Worm (Caenorhabditis elegans) whole organism, L2 larva: ENCODE measurements around the gene Y54F10BM.13.
A peak's percentile ranks its signal among the peaks of the same experiment; 100 is the strongest.

ENCODE experiments used
- C34F6.9 ChIP-seq: fragments of 150-350 bp; optimal IDR thresholded peaks from 2 replicates; lab custom pipeline; 2014; ENCODE audit warnings: missing biosample characterization, missing genetic modification characterization
- F13H6.1 ChIP-seq: sonication (generic microtip); optimal IDR thresholded peaks from 2 replicates; lab custom pipeline; 2016; ENCODE audit warnings: missing genetic modification characterization, missing compliant biosample characterization
- R02D3.7 ChIP-seq: fragments of 150-350 bp; optimal IDR thresholded peaks from 2 replicates; lab custom pipeline; 2014; ENCODE audit warnings: missing biosample characterization, missing genetic modification characterization
- Y55F3AM.14 ChIP-seq: fragments of 200-800 bp; sonication (Bioruptor generic); optimal IDR thresholded peaks from 2 replicates; lab custom pipeline; 2018; ENCODE audit warnings: mild to moderate bottlenecking, missing genetic modification characterization, missing compliant biosample characterization
- ZK546.5 ChIP-seq: sonication (generic microtip); optimal IDR thresholded peaks from 2 replicates; lab custom pipeline; 2017; ENCODE audit warnings: missing biosample characterization, missing genetic modification characterization
- aly-2 ChIP-seq: fragments of 150-350 bp; optimal IDR thresholded peaks from 2 replicates; lab custom pipeline; 2014; ENCODE audit warnings: missing biosample characterization, missing genetic modification characterization
- ama-1 ChIP-seq: fragments of 150-350 bp; optimal IDR thresholded peaks from 2 replicates; lab custom pipeline; 2018; ENCODE audit warnings: inconsistent platforms
- blmp-1 ChIP-seq: sonication (generic microtip); optimal IDR thresholded peaks from 2 replicates; lab custom pipeline; 2017; ENCODE audit warnings: missing genetic modification characterization, mild to moderate bottlenecking, missing compliant biosample characterization, antibody characterized with exemption, moderate library complexity; ENCODE audit not compliant: insufficient read depth
- ceh-82 ChIP-seq: fragments of 150-350 bp; optimal IDR thresholded peaks from 2 replicates; lab custom pipeline; 2014; ENCODE audit warnings: missing biosample characterization, missing genetic modification characterization
- dmd-4 ChIP-seq: sonication (generic microtip); optimal IDR thresholded peaks from 2 replicates; lab custom pipeline; 2017; ENCODE audit warnings: missing biosample characterization, missing genetic modification characterization
- egl-27 ChIP-seq: sonication (generic microtip); optimal IDR thresholded peaks from 3 replicates; lab custom pipeline; 2017; ENCODE audit warnings: missing biosample characterization, missing genetic modification reagents, missing genetic modification characterization
- elt-1 ChIP-seq: fragments of 150-350 bp; optimal IDR thresholded peaks from 2 replicates; lab custom pipeline; 2014; ENCODE audit warnings: missing biosample characterization, missing genetic modification characterization
- elt-3 ChIP-seq: sonication (generic microtip); optimal IDR thresholded peaks from 2 replicates; lab custom pipeline; 2017; ENCODE audit warnings: missing biosample characterization, missing genetic modification characterization
- fos-1 ChIP-seq: fragments of 150-350 bp; optimal IDR thresholded peaks from 2 replicates; lab custom pipeline; 2014; ENCODE audit warnings: missing biosample characterization, missing genetic modification characterization
- gmeb-1 ChIP-seq: fragments of 150-350 bp; optimal IDR thresholded peaks from 2 replicates; lab custom pipeline; 2014; ENCODE audit warnings: missing biosample characterization, missing genetic modification characterization
- lin-13 ChIP-seq: fragments of 150-350 bp; optimal IDR thresholded peaks from 2 replicates; lab custom pipeline; 2014; ENCODE audit warnings: missing biosample characterization, missing genetic modification reagents, missing genetic modification characterization
- lin-39 ChIP-seq: fragments of 150-350 bp; optimal IDR thresholded peaks from 2 replicates; lab custom pipeline; 2014; ENCODE audit warnings: missing biosample characterization, missing genetic modification reagents, missing genetic modification characterization
- lsy-2 ChIP-seq, 2 experiments: fragments of 150-350 bp in 1 of 2; sonication (generic microtip) in 1 of 2; optimal IDR thresholded peaks; 2 replicates each; lab custom pipeline; 2014 to 2017; ENCODE audit warnings: missing biosample characterization in 2 of 2, missing genetic modification characterization in 2 of 2
- mab-5 ChIP-seq: fragments of 150-350 bp; optimal IDR thresholded peaks from 2 replicates; lab custom pipeline; 2014; ENCODE audit warnings: missing biosample characterization, missing genetic modification characterization
- mbf-1 ChIP-seq: sonication (generic microtip); optimal IDR thresholded peaks from 2 replicates; lab custom pipeline; 2017; ENCODE audit warnings: missing biosample characterization, missing genetic modification characterization
- mdl-1 ChIP-seq, 2 experiments: fragments of 150-350 bp in 1 of 2; sonication (generic microtip) in 1 of 2; optimal IDR thresholded peaks; 2 replicates each; lab custom pipeline; 2017; ENCODE audit warnings: missing biosample characterization in 2 of 2, missing genetic modification characterization in 2 of 2
- nhr-11 ChIP-seq: fragments of 150-350 bp; optimal IDR thresholded peaks from 2 replicates; lab custom pipeline; 2014; ENCODE audit warnings: missing biosample characterization, missing genetic modification characterization
- nhr-12 ChIP-seq: fragments of 150-350 bp; optimal IDR thresholded peaks from 2 replicates; lab custom pipeline; 2014; ENCODE audit warnings: missing biosample characterization, missing genetic modification characterization
- nhr-129 ChIP-seq: fragments of 150-350 bp; optimal IDR thresholded peaks from 2 replicates; lab custom pipeline; 2014; ENCODE audit warnings: missing biosample characterization, missing genetic modification characterization
- nhr-21 ChIP-seq: fragments of 150-350 bp; optimal IDR thresholded peaks from 2 replicates; lab custom pipeline; 2014; ENCODE audit warnings: missing biosample characterization, missing genetic modification characterization
- nhr-23 ChIP-seq: fragments of 150-350 bp; optimal IDR thresholded peaks from 2 replicates; lab custom pipeline; 2014; ENCODE audit warnings: missing biosample characterization, missing genetic modification reagents, missing genetic modification characterization
- nhr-237 ChIP-seq: fragments of 150-350 bp; optimal IDR thresholded peaks from 2 replicates; lab custom pipeline; 2014; ENCODE audit warnings: missing biosample characterization, missing genetic modification characterization
- nhr-25 ChIP-seq: fragments of 150-350 bp; sonication (generic microtip); optimal IDR thresholded peaks from 3 replicates; lab custom pipeline; 2014; ENCODE audit warnings: missing biosample characterization, missing genetic modification characterization
- nhr-6 ChIP-seq: fragments of 150-350 bp; optimal IDR thresholded peaks from 2 replicates; lab custom pipeline; 2014; ENCODE audit warnings: missing biosample characterization, missing genetic modification characterization
- nhr-77 ChIP-seq: fragments of 150-350 bp; optimal IDR thresholded peaks from 2 replicates; lab custom pipeline; 2014; ENCODE audit warnings: missing biosample characterization, missing genetic modification characterization
- peb-1 ChIP-seq: fragments of 150-350 bp; optimal IDR thresholded peaks from 2 replicates; lab custom pipeline; 2014; ENCODE audit warnings: missing biosample characterization, missing genetic modification characterization
- sem-4 ChIP-seq: fragments of 150-350 bp; optimal IDR thresholded peaks from 2 replicates; lab custom pipeline; 2014; ENCODE audit warnings: missing biosample characterization, missing genetic modification reagents, missing genetic modification characterization
- skn-1 ChIP-seq: sonication (generic microtip); optimal IDR thresholded peaks from 2 replicates; lab custom pipeline; 2017; ENCODE audit warnings: missing biosample characterization, missing genetic modification characterization
- sma-3 ChIP-seq: sonication (generic microtip); optimal IDR thresholded peaks from 2 replicates; lab custom pipeline; 2016; ENCODE audit warnings: missing genetic modification reagents, missing genetic modification characterization, missing compliant biosample characterization
- snpc-4 ChIP-seq: fragments of 150-350 bp; optimal IDR thresholded peaks from 2 replicates; lab custom pipeline; 2014; ENCODE audit warnings: missing biosample characterization, missing genetic modification characterization
- unc-39 ChIP-seq: fragments of 150-350 bp; optimal IDR thresholded peaks from 2 replicates; lab custom pipeline; 2014; ENCODE audit warnings: missing biosample characterization, missing genetic modification characterization
- unc-55 ChIP-seq: fragments of 150-350 bp; sonication (generic microtip); optimal IDR thresholded peaks from 3 replicates; lab custom pipeline; 2014; ENCODE audit warnings: missing biosample characterization, missing genetic modification reagents, missing genetic modification characterization
- unc-62 ChIP-seq: fragments of 150-350 bp; optimal IDR thresholded peaks from 2 replicates; lab custom pipeline; 2014; ENCODE audit warnings: missing biosample characterization, missing genetic modification reagents, missing genetic modification characterization
- zag-1 ChIP-seq: fragments of 150-350 bp; optimal IDR thresholded peaks from 2 replicates; lab custom pipeline; 2014; ENCODE audit warnings: missing biosample characterization, missing genetic modification characterization
- ztf-1 ChIP-seq: fragments of 200-800 bp; sonication (Bioruptor generic); conservative IDR thresholded peaks from 2 replicates; pipeline ENCODE4 v1.3.6; 2022; ENCODE audit warnings: missing genetic modification characterization, missing compliant biosample characterization
- ztf-11 ChIP-seq: sonication (generic microtip); optimal IDR thresholded peaks from 2 replicates; lab custom pipeline; 2017; ENCODE audit warnings: missing biosample characterization, missing genetic modification characterization
- ztf-4 ChIP-seq: fragments of 150-350 bp; optimal IDR thresholded peaks from 2 replicates; lab custom pipeline; 2014; ENCODE audit warnings: missing biosample characterization, missing genetic modification characterization

The Y54F10BM.13 gene

DNA sequence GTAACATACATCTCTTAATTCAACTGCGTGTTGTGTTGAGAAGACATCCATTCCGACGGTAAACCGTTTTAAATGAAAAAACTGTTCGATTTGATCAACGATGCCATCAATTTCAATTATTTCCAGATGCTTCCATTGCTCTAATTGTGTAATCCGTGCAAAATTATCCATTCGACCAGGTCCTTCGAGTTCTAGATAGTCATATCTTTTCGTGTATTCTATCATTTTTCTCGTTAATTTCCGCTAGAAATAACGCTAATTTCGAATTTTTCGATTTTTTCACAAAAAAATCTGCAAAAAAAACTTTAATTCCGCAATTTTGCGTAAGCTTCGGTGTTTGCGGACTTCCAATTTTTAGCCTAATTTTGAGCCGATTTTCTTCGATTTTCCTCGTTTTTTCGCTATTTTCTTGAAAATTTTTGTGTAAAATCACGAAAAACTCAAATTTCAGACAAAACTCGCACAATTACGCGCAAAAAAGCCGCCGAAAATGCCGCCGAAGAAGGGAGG lies 16.8 kb downstream of the Y54F10BM.13 start, which contains the start of the genes fbxa-66 and iffb-1:
fbxa-66 (minus strand) TSS at position 51 of the 510 bp plus-strand sequence.
iffb-1 (plus strand) TSS at position 452 of the 510 bp plus-strand sequence.
- TF ChIP-seq nhr-23 (tag; lab: Kevin White, UChicago) (no peak), lin-13 (GFP tag; lab: Kevin White, UChicago) (peak; percentile 5), nhr-25 (tag; lab: Kevin White, UChicago) (no peak), unc-62 (no peak), ama-1 (lab: Kevin White, UChicago) (no peak), F13H6.1 (tag; lab: Kevin White, UChicago) (no peak), blmp-1 (tag; lab: Kevin White, UChicago) (no peak), ZK546.5 (tag; lab: Kevin White, UChicago) (no peak), nhr-21 (tag; lab: Kevin White, UChicago) (no peak), unc-55 (GFP tag; lab: Kevin White, UChicago) (peak; percentile 47), nhr-77 (no peak), gmeb-1 (tag; lab: Kevin White, UChicago) (peak; percentile 23), R02D3.7 (tag; lab: Kevin White, UChicago) (no peak), mdl-1 (tag; optimal IDR thresholded peaks at IDR 0.05; lab: Kevin White, UChicago) (no peak), skn-1 (tag; lab: Kevin White, UChicago) (no peak), aly-2 (tag; lab: Kevin White, UChicago) (no peak), ztf-4 (tag; lab: Kevin White, UChicago) (no peak), nhr-129 (no peak), mbf-1 (no peak), mab-5 (tag; lab: Kevin White, UChicago) (no peak), nhr-12 (tag; lab: Kevin White, UChicago) (no peak), fos-1 (tag; lab: Kevin White, UChicago) (no peak), zag-1 (no peak), elt-3 (no peak), snpc-4 (tag; lab: Kevin White, UChicago) (no peak), dmd-4 (tag; lab: Kevin White, UChicago) (no peak), unc-39 (no peak), egl-27 (no peak), nhr-237 (tag; lab: Kevin White, UChicago) (no peak), lin-39 (tag; lab: Kevin White, UChicago) (no peak), sma-3 (GFP tag; lab: Kevin White, UChicago) (no peak), sem-4 (tag; lab: Kevin White, UChicago) (no peak), nhr-11 (tag; lab: Kevin White, UChicago) (no peak), C34F6.9 (tag; lab: Kevin White, UChicago) (peak; percentile 25), lsy-2 (tag; optimal IDR thresholded peaks at IDR 0.05; lab: Kevin White, UChicago) (peak; percentile 18 to 46), nhr-6 (no peak), Y55F3AM.14 (GFP tag; lab: Kevin White, UChicago) (no peak)

DNA sequence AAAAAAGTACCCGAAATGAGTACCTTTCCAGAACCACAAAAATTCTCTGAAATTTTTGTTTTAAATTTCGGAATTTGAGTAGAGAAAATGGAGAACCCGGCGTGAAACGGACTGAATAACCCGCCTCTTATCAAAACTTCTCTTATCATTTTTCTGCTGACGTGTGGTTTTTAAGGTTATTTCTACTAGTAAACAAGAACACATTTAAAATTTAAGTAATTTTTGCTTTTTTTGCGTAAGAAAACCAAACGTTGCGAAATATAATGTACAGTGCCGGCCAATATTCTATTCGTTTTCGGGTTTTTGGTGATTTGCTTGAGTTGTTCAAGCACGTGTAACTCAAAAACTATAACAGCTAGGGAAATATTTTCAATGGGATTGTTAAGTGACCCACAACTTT lies 19.9 kb downstream of the Y54F10BM.13 start:
- no peak for TF ChIP-seq sem-4 (tag; lab: Kevin White, UChicago)
- no peak for TF ChIP-seq ceh-82 (tag; lab: Kevin White, UChicago)
- no peak for TF ChIP-seq nhr-237 (tag; lab: Kevin White, UChicago)
- no peak for TF ChIP-seq nhr-6
- TF ChIP-seq, all 48 proteins: peak for 0

DNA sequence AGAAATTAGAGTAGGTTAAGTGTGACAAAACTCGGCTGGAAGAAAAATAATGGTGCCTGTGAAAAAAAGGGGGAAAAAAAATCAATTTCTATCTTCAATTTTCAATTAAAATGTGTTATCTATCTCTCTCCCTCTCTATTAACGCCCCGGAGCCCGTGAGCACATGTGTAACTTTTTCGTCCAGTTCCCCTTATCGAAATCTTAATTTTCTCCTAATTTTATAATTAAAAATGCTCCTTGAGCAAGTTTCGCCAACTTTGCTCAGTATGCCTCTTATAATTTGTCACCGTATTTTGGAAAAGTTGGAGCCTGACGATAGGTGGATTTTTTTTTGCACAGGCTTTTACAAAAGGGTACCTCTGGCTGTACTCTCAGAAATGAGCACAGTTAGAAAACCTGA lies 22.9 kb downstream of the Y54F10BM.13 start, which contains the start of the genes fbxa-1 and Y54F10BM.20:
fbxa-1 (minus strand) TSS at position 101 of the 400 bp plus-strand sequence.
Y54F10BM.20 (plus strand) TSS at position 231 of the 400 bp plus-strand sequence.
- TF ChIP-seq sem-4 (tag; lab: Kevin White, UChicago) (no peak), nhr-129 (no peak), ztf-1 (GFP tag; lab: Robert Waterston, UW) (no peak), lin-39 (tag; lab: Kevin White, UChicago) (no peak), C34F6.9 (tag; lab: Kevin White, UChicago) (no peak), aly-2 (tag; lab: Kevin White, UChicago) (no peak), ztf-4 (tag; lab: Kevin White, UChicago) (no peak), peb-1 (tag; lab: Kevin White, UChicago) (no peak), zag-1 (no peak), snpc-4 (tag; lab: Kevin White, UChicago) (no peak), mab-5 (tag; lab: Kevin White, UChicago) (no peak), elt-1 (no peak), ztf-11 (tag; lab: Kevin White, UChicago) (no peak), nhr-237 (tag; lab: Kevin White, UChicago) (no peak)
